Worm (Caenorhabditis elegans) whole organism, L1 larva: ENCODE results near the gene C09E8.1.

Source experiments
- C04F5.9 ChIP-seq: sonication (generic microtip); optimal IDR thresholded peaks from 2 replicates; lab custom pipeline; 2016; ENCODE audit warnings: missing genetic modification characterization, missing compliant biosample characterization
- C16A3.4 ChIP-seq: fragments of 150-350 bp; optimal IDR thresholded peaks from 2 replicates; lab custom pipeline; 2014; ENCODE audit warnings: missing biosample characterization, missing genetic modification characterization
- F16B12.6 ChIP-seq: fragments of 150-350 bp; optimal IDR thresholded peaks from 2 replicates; lab custom pipeline; 2014; ENCODE audit warnings: missing biosample characterization, missing genetic modification characterization
- alr-1 ChIP-seq: fragments of 200-800 bp; sonication (Bioruptor generic); optimal IDR thresholded peaks from 2 replicates; lab custom pipeline; 2018; ENCODE audit warnings: borderline replicate concordance, mild to moderate bottlenecking, missing genetic modification characterization, missing compliant biosample characterization
- aly-2 ChIP-seq: fragments of 150-350 bp; optimal IDR thresholded peaks from 2 replicates; lab custom pipeline; 2014; ENCODE audit warnings: missing biosample characterization, missing genetic modification characterization
- ama-1 ChIP-seq: fragments of 150-350 bp; optimal IDR thresholded peaks from 2 replicates; lab custom pipeline; 2014
- blmp-1 ChIP-seq: fragments of 150-350 bp; optimal IDR thresholded peaks from 2 replicates; lab custom pipeline; 2014; ENCODE audit warnings: missing biosample characterization, missing genetic modification characterization
- ceh-8 ChIP-seq: fragments of 200-800 bp; sonication (Bioruptor generic); optimal IDR thresholded peaks from 2 replicates; lab custom pipeline; 2018; ENCODE audit warnings: mild to moderate bottlenecking, missing genetic modification characterization, moderate library complexity, missing compliant biosample characterization
- ceh-82 ChIP-seq, 3 experiments: fragments of 150-350 bp in 1 of 3; sonication (generic microtip) in 2 of 3; optimal IDR thresholded peaks; 2 replicates each; lab custom pipeline; 2014 to 2017; ENCODE audit warnings: missing biosample characterization in 3 of 3, missing genetic modification characterization in 3 of 3
- ceh-90 ChIP-seq: sonication (generic microtip); optimal IDR thresholded peaks from 2 replicates; lab custom pipeline; 2016; ENCODE audit warnings: missing genetic modification characterization, missing compliant biosample characterization
- dpl-1 ChIP-seq, 3 experiments: fragments of 150-350 bp in 2 of 3; sonication (generic microtip) in 1 of 3; optimal IDR thresholded peaks; 2 replicates each; lab custom pipeline; 2014 to 2017; ENCODE audit warnings: missing biosample characterization in 3 of 3, missing genetic modification characterization in 3 of 3, missing genetic modification reagents in 3 of 3
- efl-1 ChIP-seq, 4 experiments: fragments of 150-350 bp; optimal IDR thresholded peaks in 3 of 4; peaks in 1 of 4; 1 replicate in 1 of 4; 2 replicates in 3 of 4; lab custom pipeline; 2014; ENCODE audit warnings: missing biosample characterization in 2 of 4, missing genetic modification characterization in 2 of 4, missing genetic modification reagents in 2 of 4
- egl-27 ChIP-seq, 2 experiments: fragments of 150-350 bp in 1 of 2; sonication (generic microtip); optimal IDR thresholded peaks; 3 replicates each; lab custom pipeline; 2017 to 2018; ENCODE audit warnings: missing biosample characterization in 2 of 2, missing genetic modification characterization in 2 of 2, missing genetic modification reagents in 2 of 2
- elt-2 ChIP-seq: sonication (generic microtip); optimal IDR thresholded peaks from 2 replicates; lab custom pipeline; 2016; ENCODE audit warnings: missing genetic modification characterization, mild to moderate bottlenecking, inconsistent platforms, missing compliant biosample characterization, missing genetic modification reagents
- ets-5 ChIP-seq: fragments of 200-800 bp; sonication (Bioruptor generic); IDR thresholded peaks from 2 replicates; pipeline ENCODE4 v1.3.6; 2022; ENCODE audit warnings: missing genetic modification characterization, missing compliant biosample characterization
- fkh-10 ChIP-seq: sonication (generic microtip); optimal IDR thresholded peaks from 2 replicates; lab custom pipeline; 2017; ENCODE audit warnings: missing biosample characterization, missing genetic modification reagents, missing genetic modification characterization
- fkh-4 ChIP-seq: sonication (generic microtip); optimal IDR thresholded peaks from 2 replicates; lab custom pipeline; 2016; ENCODE audit warnings: missing compliant biosample characterization, missing genetic modification characterization, borderline replicate concordance
- fkh-8 ChIP-seq: sonication (generic microtip); optimal IDR thresholded peaks from 2 replicates; lab custom pipeline; 2016; ENCODE audit warnings: mild to moderate bottlenecking, missing genetic modification characterization, missing compliant biosample characterization
- hlh-4 ChIP-seq: sonication (generic microtip); optimal IDR thresholded peaks from 2 replicates; lab custom pipeline; 2016; ENCODE audit warnings: mild to moderate bottlenecking, missing genetic modification characterization, missing compliant biosample characterization
- hpl-2 ChIP-seq: fragments of 150-350 bp; optimal IDR thresholded peaks from 2 replicates; lab custom pipeline; 2014; ENCODE audit warnings: missing biosample characterization, missing genetic modification reagents, missing genetic modification characterization
- irx-1 ChIP-seq: sonication (generic microtip); optimal IDR thresholded peaks from 2 replicates; lab custom pipeline; 2016; ENCODE audit warnings: missing genetic modification characterization, missing compliant biosample characterization
- lin-13 ChIP-seq: fragments of 150-350 bp; optimal IDR thresholded peaks from 2 replicates; lab custom pipeline; 2014; ENCODE audit warnings: missing biosample characterization, missing genetic modification reagents, missing genetic modification characterization
- lin-35 ChIP-seq, 2 experiments: fragments of 150-350 bp; optimal IDR thresholded peaks; 2 replicates each; lab custom pipeline; 2014; ENCODE audit warnings: missing biosample characterization in 2 of 2, missing genetic modification characterization in 2 of 2, missing genetic modification reagents in 2 of 2
- lir-3 ChIP-seq: sonication (generic microtip); optimal IDR thresholded peaks from 2 replicates; lab custom pipeline; 2016; ENCODE audit warnings: mild to moderate bottlenecking, missing genetic modification characterization, moderate library complexity, missing compliant biosample characterization; ENCODE audit not compliant: poor library complexity
- lsy-2 ChIP-seq, 2 experiments: fragments of 150-350 bp; optimal IDR thresholded peaks; 2 replicates each; lab custom pipeline; 2014; ENCODE audit warnings: missing biosample characterization in 2 of 2, missing genetic modification characterization in 2 of 2
- mab-9 ChIP-seq: fragments of 200-800 bp; sonication (Bioruptor generic); IDR thresholded peaks from 2 replicates; pipeline ENCODE4 v1.3.6; 2022; ENCODE audit warnings: missing genetic modification reagents, missing genetic modification characterization, missing compliant biosample characterization
- mef-2 ChIP-seq: fragments of 150-350 bp; optimal IDR thresholded peaks from 2 replicates; lab custom pipeline; 2014; ENCODE audit warnings: missing biosample characterization, missing genetic modification characterization
- mep-1 ChIP-seq: fragments of 150-350 bp; optimal IDR thresholded peaks from 2 replicates; lab custom pipeline; 2014; ENCODE audit warnings: missing biosample characterization, missing genetic modification characterization
- nhr-11 ChIP-seq: fragments of 150-350 bp; optimal IDR thresholded peaks from 2 replicates; lab custom pipeline; 2014; ENCODE audit warnings: missing biosample characterization, missing genetic modification characterization
- nhr-12 ChIP-seq: sonication (generic microtip); optimal IDR thresholded peaks from 2 replicates; lab custom pipeline; 2017; ENCODE audit warnings: missing biosample characterization, missing genetic modification characterization
- nhr-19 ChIP-seq: fragments of 200-800 bp; sonication (Bioruptor generic); conservative IDR thresholded peaks from 2 replicates; pipeline ENCODE4 v1.3.6; 2022; ENCODE audit warnings: missing genetic modification characterization, missing compliant biosample characterization
- nhr-20 ChIP-seq: sonication (generic microtip); optimal IDR thresholded peaks from 2 replicates; lab custom pipeline; 2016; ENCODE audit warnings: mild to moderate bottlenecking, missing genetic modification characterization, missing compliant biosample characterization
- nhr-237 ChIP-seq: fragments of 150-350 bp; optimal IDR thresholded peaks from 2 replicates; lab custom pipeline; 2014; ENCODE audit warnings: missing biosample characterization, missing genetic modification characterization
- nhr-71 ChIP-seq: sonication (generic microtip); optimal IDR thresholded peaks from 2 replicates; lab custom pipeline; 2016; ENCODE audit warnings: mild to moderate bottlenecking, missing genetic modification characterization, moderate library complexity, missing compliant biosample characterization
- nhr-76 ChIP-seq: sonication (generic microtip); optimal IDR thresholded peaks from 2 replicates; lab custom pipeline; 2017; ENCODE audit warnings: missing biosample characterization, missing genetic modification characterization
- nhr-77 ChIP-seq: fragments of 150-350 bp; optimal IDR thresholded peaks from 2 replicates; lab custom pipeline; 2014; ENCODE audit warnings: missing biosample characterization, missing genetic modification characterization
- pag-3 ChIP-seq: sonication (generic microtip); optimal IDR thresholded peaks from 2 replicates; lab custom pipeline; 2017; ENCODE audit warnings: missing genetic modification characterization, mild to moderate bottlenecking, missing compliant biosample characterization, antibody characterized with exemption, borderline replicate concordance; ENCODE audit not compliant: insufficient read depth
- pax-3 ChIP-seq: fragments of 200-800 bp; sonication (Bioruptor generic); optimal IDR thresholded peaks from 2 replicates; lab custom pipeline; 2018; ENCODE audit warnings: mild to moderate bottlenecking, missing genetic modification characterization, moderate library complexity, missing compliant biosample characterization
- pqm-1 ChIP-seq: sonication (generic microtip); optimal IDR thresholded peaks from 3 replicates; lab custom pipeline; 2017; ENCODE audit warnings: missing biosample characterization, missing genetic modification characterization
- rnt-1 ChIP-seq: sonication (generic microtip); optimal IDR thresholded peaks from 2 replicates; lab custom pipeline; 2016; ENCODE audit warnings: mild to moderate bottlenecking, missing genetic modification characterization, moderate library complexity, missing compliant biosample characterization
- skn-1 ChIP-seq: fragments of 150-350 bp; optimal IDR thresholded peaks from 2 replicates; lab custom pipeline; 2014; ENCODE audit warnings: missing biosample characterization, missing genetic modification characterization
- snpc-4 ChIP-seq: fragments of 150-350 bp; optimal IDR thresholded peaks from 2 replicates; lab custom pipeline; 2014; ENCODE audit warnings: missing biosample characterization, missing genetic modification characterization
- sptf-1 ChIP-seq: fragments of 150-350 bp; optimal IDR thresholded peaks from 2 replicates; lab custom pipeline; 2014; ENCODE audit warnings: missing biosample characterization, missing genetic modification characterization
- sup-37 ChIP-seq: fragments of 200-800 bp; sonication (Bioruptor generic); optimal IDR thresholded peaks from 2 replicates; lab custom pipeline; 2018; ENCODE audit warnings: mild to moderate bottlenecking, missing genetic modification characterization, missing compliant biosample characterization
- swsn-7 ChIP-seq: sonication (generic microtip); optimal IDR thresholded peaks from 2 replicates; lab custom pipeline; 2016; ENCODE audit warnings: missing genetic modification characterization, missing compliant biosample characterization
- tlp-1 ChIP-seq: fragments of 150-350 bp; optimal IDR thresholded peaks from 2 replicates; lab custom pipeline; 2014; ENCODE audit warnings: missing biosample characterization, missing genetic modification characterization
- xbp-1 ChIP-seq: sonication (generic microtip); optimal IDR thresholded peaks from 2 replicates; lab custom pipeline; 2016; ENCODE audit warnings: missing genetic modification characterization, missing compliant biosample characterization
- zag-1 ChIP-seq: fragments of 150-350 bp; optimal IDR thresholded peaks from 2 replicates; lab custom pipeline; 2014; ENCODE audit warnings: missing biosample characterization, missing genetic modification characterization
- ztf-4 ChIP-seq: fragments of 150-350 bp; optimal IDR thresholded peaks from 2 replicates; lab custom pipeline; 2014; ENCODE audit warnings: missing biosample characterization, missing genetic modification characterization

C09E8.1 gene

DNA sequence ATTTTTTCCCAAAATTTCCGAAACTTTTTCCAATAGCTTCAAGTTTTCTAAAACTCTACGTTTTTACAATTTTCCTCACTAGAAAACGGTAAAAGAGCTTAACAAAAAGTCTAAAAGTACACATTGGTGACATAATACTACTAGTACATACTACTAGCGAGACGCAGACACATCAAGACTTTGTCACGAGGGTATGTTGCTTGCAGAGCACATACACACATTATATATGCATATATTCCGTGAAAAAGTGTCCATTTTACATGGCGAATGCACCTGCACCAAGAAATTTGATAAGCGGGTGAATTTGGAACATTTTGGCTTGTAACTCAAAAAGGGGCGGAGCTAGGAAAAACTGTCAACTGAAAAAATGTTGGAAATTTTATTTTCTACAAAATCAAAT lies 45.0 kb downstream of the C09E8.1 start (continued):
- no peak for TF ChIP-seq tlp-1 (tag; lab: Kevin White, UChicago)
- peak; percentile 51 for TF ChIP-seq mep-1 (tag; lab: Kevin White, UChicago)
- TF ChIP-seq nhr-20 (tag; lab: Kevin White, UChicago): peak; percentile 29
- no peak for TF ChIP-seq hpl-2 (GFP tag; lab: Kevin White, UChicago)
- TF ChIP-seq irx-1: no peak
- no peak for TF ChIP-seq nhr-76
- TF ChIP-seq xbp-1 (tag; lab: Kevin White, UChicago): peak; percentile 34
- TF ChIP-seq zag-1 (tag; lab: Kevin White, UChicago): no peak
- no peak for TF ChIP-seq rnt-1 (tag; lab: Kevin White, UChicago)
- peak; percentile 31 for TF ChIP-seq lir-3 (tag; lab: Kevin White, UChicago)
- no peak for TF ChIP-seq aly-2
- TF ChIP-seq nhr-237 (tag; lab: Kevin White, UChicago): no peak
- no peak for TF ChIP-seq hlh-4 (tag; lab: Kevin White, UChicago)
- peak; percentile 49 for TF ChIP-seq swsn-7 (tag; lab: Kevin White, UChicago)
- no peak for TF ChIP-seq pag-3 (tag; lab: Kevin White, UChicago)
- TF ChIP-seq F16B12.6: no peak
- TF ChIP-seq nhr-19 (GFP tag; lab: Robert Waterston, UW): peak; percentile 12; the same call in 1 of the 2 replicates
- TF ChIP-seq lin-35 (GFP tag; optimal IDR thresholded peaks at IDR 0.05; lab: Kevin White, UChicago): peak; percentile 26 to 51
- peak; percentile 38 for TF ChIP-seq lin-13 (GFP tag; lab: Kevin White, UChicago)
- no peak for TF ChIP-seq egl-27 (tag; optimal IDR thresholded peaks at IDR 0.05; lab: Kevin White, UChicago)
- TF ChIP-seq ceh-82 (tag; optimal IDR thresholded peaks at IDR 0.05; lab: Kevin White, UChicago): peak in 2 of 3 experiments; percentile 4 to 36
- TF ChIP-seq ceh-8 (GFP tag; lab: Kevin White, UChicago): no peak
- no peak for TF ChIP-seq sup-37 (GFP tag; lab: Kevin White, UChicago)
- TF ChIP-seq ama-1 (lab: Kevin White, UChicago): no peak
- TF ChIP-seq ztf-4 (tag; lab: Kevin White, UChicago): no peak
- TF ChIP-seq mab-9 (GFP tag; lab: Robert Waterston, UW): no peak
- peak; percentile 53 to 57 for TF ChIP-seq efl-1 (optimal IDR thresholded peaks at IDR 0.05; lab: Kevin White, UChicago)
- peak; percentile 39 to 93 for TF ChIP-seq efl-1 (GFP tag; optimal IDR thresholded peaks at IDR 0.05 in 1 of 2; lab: Kevin White, UChicago)
- no peak for TF ChIP-seq fkh-4 (tag; lab: Kevin White, UChicago)
- peak; percentile 6 for TF ChIP-seq nhr-11 (tag; lab: Kevin White, UChicago)
- TF ChIP-seq blmp-1: no peak

DNA sequence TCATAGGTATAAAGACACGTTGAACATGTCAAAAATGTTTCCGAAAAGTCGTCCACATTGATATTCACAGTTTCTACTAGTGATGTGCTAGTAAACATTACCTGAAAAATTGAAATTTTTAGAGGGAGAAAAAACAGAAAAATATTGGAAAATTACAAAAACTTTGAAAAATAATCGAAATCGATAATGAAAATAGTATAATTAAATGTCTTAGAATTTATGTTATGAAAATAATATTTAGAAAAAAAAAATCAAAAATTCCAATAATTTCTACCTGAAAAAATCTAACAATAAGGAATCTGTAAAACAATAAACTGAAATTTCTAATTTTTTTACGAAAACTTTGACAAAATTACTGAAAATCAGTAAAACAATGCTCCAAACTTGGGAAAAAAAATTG lies 45.7 kb downstream of the C09E8.1 start, which contains the start of gene nhl-3:
nhl-3 (minus strand) TSS at position 101 of the 400 bp plus-strand sequence.
- TF ChIP-seq elt-2: no peak
- TF ChIP-seq nhr-77 (tag; lab: Kevin White, UChicago): no peak
- TF ChIP-seq snpc-4 (tag; lab: Kevin White, UChicago): no peak
- TF ChIP-seq fkh-10 (GFP tag; lab: Kevin White, UChicago): no peak
- TF ChIP-seq skn-1 (tag; lab: Kevin White, UChicago): no peak

DNA sequence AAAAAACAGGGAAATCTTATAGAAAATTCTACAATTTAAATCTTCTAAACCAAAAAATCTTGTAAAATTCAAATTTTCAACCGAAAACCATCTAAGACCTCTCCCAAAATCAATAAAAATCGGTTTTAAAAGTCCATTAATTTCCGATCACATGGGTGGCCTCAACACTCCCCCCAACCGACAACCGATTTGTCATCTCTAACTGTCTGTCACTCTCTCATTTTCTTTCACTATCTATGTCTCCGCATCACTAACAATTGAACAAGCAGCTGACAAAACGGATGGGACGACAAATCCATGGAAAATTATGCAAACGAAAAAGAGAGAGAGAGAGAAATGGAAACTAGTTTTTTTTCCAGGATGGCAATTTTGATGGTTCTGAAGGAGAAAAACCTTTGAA lies 46.7 kb downstream of the C09E8.1 start:
- TF ChIP-seq lin-13 (GFP tag; lab: Kevin White, UChicago) (peak; percentile 73), pax-3 (tag; lab: Kevin White, UChicago) (no peak), dpl-1 (GFP tag; optimal IDR thresholded peaks at IDR 0.05; lab: Kevin White, UChicago) (peak; percentile 34 to 57 (median 49)), nhr-71 (tag; lab: Kevin White, UChicago) (peak; percentile 86), C16A3.4 (peak; percentile 42), ztf-4 (tag; lab: Kevin White, UChicago) (peak; percentile 40), lsy-2 (tag; optimal IDR thresholded peaks at IDR 0.05; lab: Kevin White, UChicago) (peak; percentile 66 to 74), C04F5.9 (tag; lab: Kevin White, UChicago) (no peak), fkh-10 (GFP tag; lab: Kevin White, UChicago) (no peak), nhr-77 (tag; lab: Kevin White, UChicago) (no peak), pqm-1 (tag; lab: Kevin White, UChicago) (no peak), fkh-8 (peak; percentile 27), ama-1 (lab: Kevin White, UChicago) (no peak), irx-1 (peak; percentile 45), ceh-82 (tag; optimal IDR thresholded peaks at IDR 0.05; lab: Kevin White, UChicago) (peak in 1 of 3 experiments; percentile 56), F16B12.6 (no peak), pag-3 (tag; lab: Kevin White, UChicago) (no peak), mef-2 (no peak), alr-1 (tag; lab: Kevin White, UChicago) (no peak), nhr-12 (tag; lab: Kevin White, UChicago) (no peak), ets-5 (no peak), ceh-90 (tag; lab: Kevin White, UChicago) (no peak), sptf-1 (tag; lab: Kevin White, UChicago) (no peak)
